Worm (Caenorhabditis elegans) whole organism, young adult: ENCODE results near the gene Y45F10D.7.

ENCODE experiments used
- athp-1 ChIP-seq: sonication (generic microtip); optimal IDR thresholded peaks from 2 replicates; lab custom pipeline; 2017; ENCODE audit warnings: mild to moderate bottlenecking, missing genetic modification characterization, missing compliant biosample characterization
- efl-1 ChIP-seq: fragments of 150-350 bp; optimal IDR thresholded peaks from 2 replicates; lab custom pipeline; 2014; ENCODE audit warnings: missing biosample characterization, missing genetic modification reagents, missing genetic modification characterization
- let-607 ChIP-seq, 2 experiments: fragments of 200-800 bp in 1 of 2; sonication (Bioruptor generic) in 1 of 2; sonication (generic microtip) in 1 of 2; optimal IDR thresholded peaks; 2 replicates each; lab custom pipeline; 2016 to 2018; ENCODE audit warnings: mild to moderate bottlenecking in 2 of 2, missing compliant biosample characterization in 2 of 2, missing genetic modification characterization in 2 of 2, moderate library complexity in 2 of 2, missing genotype in 1 of 2
- lin-26 ChIP-seq: fragments of 200-800 bp; sonication (Bioruptor generic); IDR thresholded peaks from 2 replicates; pipeline ENCODE4 v1.3.6; 2022; ENCODE audit warnings: missing genetic modification reagents, missing genetic modification characterization, missing compliant biosample characterization
- lsl-1 ChIP-seq: fragments of 200-800 bp; sonication (Bioruptor generic); optimal IDR thresholded peaks from 2 replicates; lab custom pipeline; 2018; ENCODE audit warnings: mild to moderate bottlenecking, missing genetic modification characterization, moderate library complexity, missing compliant biosample characterization
- pha-4 ChIP-seq: fragments of 150-350 bp; sonication (generic microtip); optimal IDR thresholded peaks from 2 replicates; lab custom pipeline; 2014; ENCODE audit warnings: missing biosample characterization, missing genetic modification reagents, missing genetic modification characterization
- unc-130 ChIP-seq: sonication (generic microtip); optimal IDR thresholded peaks from 2 replicates; lab custom pipeline; 2016; ENCODE audit warnings: missing genetic modification reagents, missing genetic modification characterization, missing compliant biosample characterization
- zim-3 ChIP-seq: sonication (generic microtip); optimal IDR thresholded peaks from 2 replicates; lab custom pipeline; 2017; ENCODE audit warnings: mild to moderate bottlenecking, missing genetic modification characterization, moderate library complexity, missing compliant biosample characterization

DNA sequence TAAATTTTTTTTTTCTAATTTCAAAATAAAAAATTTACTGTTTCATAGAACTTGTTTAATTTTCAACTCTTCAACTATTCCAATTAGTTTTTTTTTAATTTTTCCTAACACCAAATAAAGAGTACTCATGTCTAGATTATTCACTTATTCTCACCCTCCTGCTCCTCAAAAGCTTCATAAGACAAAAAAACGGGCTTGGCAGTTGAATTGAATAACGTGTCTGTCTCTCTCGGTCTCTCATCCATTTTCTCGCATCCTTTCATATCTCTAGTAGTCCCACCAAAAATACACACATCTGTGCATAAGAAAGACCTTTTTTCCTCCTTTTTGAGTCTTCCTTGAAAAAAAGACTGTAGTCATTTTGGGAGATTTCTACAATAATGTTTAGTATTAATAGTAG lies 25.3 kb upstream of the Y45F10D.7 start:
- no peak for TF ChIP-seq zim-3 (tag; lab: Kevin White, UChicago)
- no peak for TF ChIP-seq athp-1 (tag; lab: Kevin White, UChicago)
- TF ChIP-seq pha-4 (tag; lab: Kevin White, UChicago) = no peak
- TF ChIP-seq lin-26 (GFP tag; lab: Robert Waterston, UW) = no peak
- no peak for TF ChIP-seq efl-1 (GFP tag; lab: Kevin White, UChicago)
- no peak for TF ChIP-seq let-607 (tag; optimal IDR thresholded peaks at IDR 0.05; lab: Kevin White, UChicago)
- TF ChIP-seq lsl-1 (GFP tag; lab: Kevin White, UChicago) = no peak
- TF ChIP-seq unc-130 (GFP tag; lab: Kevin White, UChicago) = no peak
